Fruit fly (Drosophila melanogaster): ENCODE results near the gene CG11267.

DNA sequence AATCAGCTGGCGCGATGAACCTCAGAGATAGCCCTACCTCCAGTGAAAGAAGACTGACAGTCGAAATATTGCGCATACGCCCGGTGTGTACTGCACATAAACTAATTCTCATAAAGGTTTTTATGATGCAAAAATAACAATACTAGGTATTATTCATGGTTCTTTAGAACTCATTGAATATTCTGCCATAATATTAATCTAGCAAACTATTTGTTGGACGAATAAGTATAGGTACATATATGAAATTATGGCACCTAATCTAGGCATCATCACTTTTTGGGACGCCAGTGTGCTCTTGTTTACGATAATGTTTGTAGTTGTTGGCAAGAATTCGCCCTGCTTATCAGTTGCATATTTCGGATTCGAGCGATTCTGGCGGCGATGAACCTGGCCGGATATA, 5.9 kb downstream of the CG11267 start:
- TF ChIP-seq EcR (GFP tag; optimal IDR thresholded peaks at IDR 0.05) (no peak), Dll (optimal IDR thresholded peaks at IDR 0.05) (no peak), usp (GFP tag; optimal IDR thresholded peaks at IDR 0.05) (no peak)

Measured in whole organism.